Fruit fly (Drosophila melanogaster) whole organism, embryonic: Measurements from ENCODE around the gene Cortactin.

ENCODE experiments used
- Bteb2 ChIP-seq: fragments of 200-800 bp; sonication (Bioruptor generic); optimal IDR thresholded peaks from 2 replicates; lab custom pipeline; 2016; ENCODE audit warnings: missing biosample characterization, missing genetic modification characterization
- CG11085 ChIP-seq: fragments of 200-800 bp; sonication (Bioruptor generic); IDR thresholded peaks from 2 replicates; pipeline ENCODE4 v1.3.6; 2022; ENCODE audit warnings: missing biosample characterization, missing genetic modification characterization
- CG13775 ChIP-seq: fragments of 200-800 bp; sonication (Bioruptor generic); optimal IDR thresholded peaks from 3 replicates; lab custom pipeline; 2017; ENCODE audit warnings: missing biosample characterization, mild to moderate bottlenecking, missing genetic modification characterization
- CG13894 ChIP-seq: fragments of 200-800 bp; sonication (Bioruptor generic); optimal IDR thresholded peaks from 3 replicates; lab custom pipeline; 2018; ENCODE audit warnings: missing biosample characterization, mild to moderate bottlenecking, missing genetic modification characterization, moderate library complexity
- CG14050 ChIP-seq: fragments of 200-800 bp; sonication (Bioruptor generic); IDR thresholded peaks from 3 replicates; pipeline ENCODE4 v1.3.6; 2022; ENCODE audit warnings: missing biosample characterization, missing genetic modification characterization
- CG15011 ChIP-seq: fragments of 200-800 bp; sonication (Bioruptor generic); optimal IDR thresholded peaks from 3 replicates; lab custom pipeline; 2018; ENCODE audit warnings: missing biosample characterization, mild to moderate bottlenecking, missing genetic modification characterization
- CG17612 ChIP-seq: fragments of 200-800 bp; sonication (Bioruptor generic); IDR thresholded peaks from 2 replicates; pipeline ENCODE4 v1.3.6; 2022; ENCODE audit warnings: missing biosample characterization, missing genetic modification characterization
- CG31388 ChIP-seq: fragments of 200-800 bp; sonication (Bioruptor generic); optimal IDR thresholded peaks from 2 replicates; lab custom pipeline; 2016; ENCODE audit warnings: missing biosample characterization, missing genetic modification characterization
- CG3847 ChIP-seq: fragments of 200-800 bp; sonication (Bioruptor generic); IDR thresholded peaks from 2 replicates; pipeline ENCODE4 v1.3.6; 2022; ENCODE audit warnings: missing biosample characterization, missing genetic modification characterization
- CG42726 ChIP-seq: fragments of 200-800 bp; sonication (Bioruptor generic); IDR thresholded peaks from 2 replicates; pipeline ENCODE4 v1.3.6; 2022; ENCODE audit warnings: missing biosample characterization, missing genetic modification characterization; ENCODE audit not compliant: partially characterized antibody
- CG7372 ChIP-seq: fragments of 200-800 bp; sonication (Bioruptor generic); IDR thresholded peaks from 2 replicates; pipeline ENCODE4 v1.3.6; 2022; ENCODE audit warnings: missing biosample characterization, missing genetic modification characterization
- CG7556 ChIP-seq: fragments of 200-800 bp; sonication (Bioruptor generic); optimal IDR thresholded peaks from 2 replicates; lab custom pipeline; 2017; ENCODE audit warnings: missing biosample characterization, mild to moderate bottlenecking, missing genetic modification characterization
- CG9437 ChIP-seq: fragments of 200-800 bp; sonication (Bioruptor generic); optimal IDR thresholded peaks from 2 replicates; lab custom pipeline; 2018; ENCODE audit warnings: missing biosample characterization, mild to moderate bottlenecking, missing genetic modification characterization
- CG9609 ChIP-seq: fragments of 200-800 bp; sonication (Bioruptor generic); optimal IDR thresholded peaks from 3 replicates; lab custom pipeline; 2016; ENCODE audit warnings: missing biosample characterization, missing genetic modification characterization
- CG9727 ChIP-seq: fragments of 200-800 bp; sonication (Bioruptor generic); optimal IDR thresholded peaks from 3 replicates; lab custom pipeline; 2017; ENCODE audit warnings: missing biosample characterization, mild to moderate bottlenecking, missing genetic modification characterization
- CHES-1-like ChIP-seq: fragments of 200-800 bp; sonication (Bioruptor generic); optimal IDR thresholded peaks from 2 replicates; lab custom pipeline; 2016; ENCODE audit warnings: missing biosample characterization, missing genetic modification characterization
- Deaf1 ChIP-seq: fragments of 200-800 bp; optimal IDR thresholded peaks from 3 replicates; lab custom pipeline; 2019; ENCODE audit warnings: missing biosample characterization, mild to moderate bottlenecking, missing genetic modification characterization, moderate library complexity
- Fer1 ChIP-seq: fragments of 200-800 bp; sonication (Bioruptor generic); optimal IDR thresholded peaks from 2 replicates; lab custom pipeline; 2017; ENCODE audit warnings: missing biosample characterization, mild to moderate bottlenecking, missing genetic modification characterization
- GATAe ChIP-seq: fragments of 200-800 bp; sonication (Bioruptor generic); conservative IDR thresholded peaks from 2 replicates; pipeline ENCODE4 v1.3.6; 2022; ENCODE audit warnings: missing biosample characterization, missing genetic modification characterization
- Gug ChIP-seq: fragments of 200-800 bp; sonication (Bioruptor generic); IDR thresholded peaks from 4 replicates; pipeline ENCODE4 v1.3.6; 2022; ENCODE audit warnings: missing biosample characterization, missing genetic modification characterization
- HHEX ChIP-seq: fragments of 200-800 bp; sonication (Bioruptor generic); optimal IDR thresholded peaks from 3 replicates; lab custom pipeline; 2017; ENCODE audit warnings: missing biosample characterization, mild to moderate bottlenecking, missing genetic modification characterization, missing genetic modification reagents
- HmgZ ChIP-seq: fragments of 200-800 bp; sonication (Bioruptor generic); optimal IDR thresholded peaks from 2 replicates; lab custom pipeline; 2018; ENCODE audit warnings: missing biosample characterization, mild to moderate bottlenecking, missing genetic modification characterization
- Hmx ChIP-seq: fragments of 200-800 bp; sonication (Bioruptor generic); optimal IDR thresholded peaks from 2 replicates; lab custom pipeline; 2016; ENCODE audit warnings: missing biosample characterization, missing genetic modification characterization
- Hsf ChIP-seq: fragments of 200-800 bp; sonication (Bioruptor generic); optimal IDR thresholded peaks from 3 replicates; lab custom pipeline; 2016; ENCODE audit warnings: missing biosample characterization, missing genetic modification characterization
- Lpt ChIP-seq: fragments of >200 bp; optimal IDR thresholded peaks from 2 replicates; lab custom pipeline; 2018; ENCODE audit warnings: missing biosample characterization, missing genetic modification characterization
- MESR4 ChIP-seq: fragments of 200-800 bp; sonication (Bioruptor generic); optimal IDR thresholded peaks from 2 replicates; lab custom pipeline; 2018; ENCODE audit warnings: missing biosample characterization, mild to moderate bottlenecking, missing genetic modification characterization, moderate library complexity
- Max ChIP-seq: fragments of 200-800 bp; sonication (Bioruptor generic); optimal IDR thresholded peaks from 2 replicates; lab custom pipeline; 2016; ENCODE audit warnings: missing biosample characterization, mild to moderate bottlenecking, missing genetic modification characterization
- Meics ChIP-seq: fragments of 200-800 bp; sonication (Bioruptor generic); optimal IDR thresholded peaks from 2 replicates; lab custom pipeline; 2017; ENCODE audit warnings: missing biosample characterization, mild to moderate bottlenecking, missing genetic modification characterization
- NC2α ChIP-seq: fragments of 200-800 bp; sonication (Bioruptor generic); optimal IDR thresholded peaks from 2 replicates; lab custom pipeline; 2016; ENCODE audit warnings: missing biosample characterization, missing genetic modification characterization
- Pdp1 ChIP-seq, 2 experiments: fragments of 200-800 bp; sonication (Bioruptor generic); optimal IDR thresholded peaks; 3 replicates each; lab custom pipeline; 2016; ENCODE audit warnings: missing biosample characterization in 2 of 2, missing genetic modification characterization in 2 of 2, mild to moderate bottlenecking in 1 of 2, moderate library complexity in 1 of 2
- Ptx1 ChIP-seq: fragments of 200-800 bp; sonication (Bioruptor generic); IDR thresholded peaks from 2 replicates; pipeline ENCODE4 v1.3.6; 2022; ENCODE audit warnings: missing biosample characterization, missing genetic modification characterization
- Rx ChIP-seq: fragments of 200-800 bp; sonication (Bioruptor generic); IDR thresholded peaks from 2 replicates; pipeline ENCODE4 v1.3.6; 2022; ENCODE audit warnings: missing biosample characterization, missing genetic modification characterization
- Sry-β ChIP-seq: fragments of 200-800 bp; sonication (Bioruptor generic); optimal IDR thresholded peaks from 2 replicates; lab custom pipeline; 2018; ENCODE audit warnings: missing biosample characterization, mild to moderate bottlenecking, missing genetic modification characterization, moderate library complexity
- Vsx1 ChIP-seq: fragments of 200-800 bp; sonication (Bioruptor generic); optimal IDR thresholded peaks from 2 replicates; lab custom pipeline; 2017; ENCODE audit warnings: missing biosample characterization, mild to moderate bottlenecking, missing genetic modification characterization, missing genetic modification reagents
- bcd ChIP-seq: fragments of 200-800 bp; sonication (Bioruptor generic); optimal IDR thresholded peaks from 2 replicates; lab custom pipeline; 2017; ENCODE audit warnings: missing biosample characterization, mild to moderate bottlenecking, missing genetic modification characterization
- fu2 ChIP-seq: fragments of 200-800 bp; sonication (Bioruptor generic); optimal IDR thresholded peaks from 2 replicates; lab custom pipeline; 2016; ENCODE audit warnings: missing biosample characterization, missing genetic modification characterization
- gce ChIP-seq: fragments of 200-800 bp; sonication (Bioruptor generic); IDR thresholded peaks from 3 replicates; pipeline ENCODE4 v1.3.6; 2022; ENCODE audit warnings: missing biosample characterization, missing genetic modification characterization
- gem ChIP-seq: fragments of 200-800 bp; sonication (Bioruptor generic); optimal IDR thresholded peaks from 2 replicates; lab custom pipeline; 2019; ENCODE audit warnings: missing biosample characterization, mild to moderate bottlenecking, missing genetic modification characterization, moderate library complexity
- ind ChIP-seq: fragments of 200-800 bp; sonication (Bioruptor generic); optimal IDR thresholded peaks from 3 replicates; lab custom pipeline; 2016; ENCODE audit warnings: missing biosample characterization, missing genetic modification characterization
- insv ChIP-seq, 2 experiments: fragments of 200-800 bp; sonication (Bioruptor generic); optimal IDR thresholded peaks; 3 replicates each; lab custom pipeline; 2016 to 2018; ENCODE audit warnings: missing biosample characterization in 2 of 2, missing genetic modification characterization in 2 of 2
- nmo ChIP-seq: fragments of 200-800 bp; sonication (Bioruptor generic); optimal IDR thresholded peaks from 2 replicates; lab custom pipeline; 2018; ENCODE audit warnings: missing biosample characterization, mild to moderate bottlenecking, missing genetic modification characterization, moderate library complexity
- prd ChIP-seq, 3 experiments: fragments of >200 bp in 2 of 3; fragments of 200-800 bp in 1 of 3; sonication (Bioruptor generic) in 1 of 3; optimal IDR thresholded peaks in 2 of 3; IDR thresholded peaks in 1 of 3; 2 replicates in 2 of 3; 3 replicates in 1 of 3; pipeline versions ENCODE4 v1.3.6 to Lab custom; 2017 to 2022; ENCODE audit warnings: missing biosample characterization in 1 of 3, missing genetic modification characterization in 1 of 3
- pum ChIP-seq: fragments of 200-800 bp; sonication (Bioruptor generic); optimal IDR thresholded peaks from 2 replicates; lab custom pipeline; 2016; ENCODE audit warnings: missing biosample characterization, missing genetic modification characterization
- shn ChIP-seq: fragments of 200-800 bp; sonication (Bioruptor generic); optimal IDR thresholded peaks from 3 replicates; lab custom pipeline; 2016; ENCODE audit warnings: missing biosample characterization, missing genetic modification characterization
- sim ChIP-seq: fragments of 200-800 bp; sonication (Bioruptor generic); IDR thresholded peaks from 2 replicates; pipeline ENCODE4 v1.3.6; 2022; ENCODE audit warnings: missing biosample characterization, missing genetic modification characterization
- slou ChIP-seq: fragments of 200-800 bp; sonication (Bioruptor generic); optimal IDR thresholded peaks from 3 replicates; lab custom pipeline; 2016; ENCODE audit warnings: missing biosample characterization, missing genetic modification characterization
- sob ChIP-seq: fragments of 200-800 bp; sonication (Bioruptor generic); IDR thresholded peaks from 2 replicates; pipeline ENCODE4 v1.3.6; 2022; ENCODE audit warnings: missing biosample characterization, missing genetic modification characterization
- tll ChIP-seq, 2 experiments: fragments of 200-800 bp in 1 of 2; fragments of >200 bp in 1 of 2; sonication (Bioruptor generic) in 1 of 2; optimal IDR thresholded peaks; 2 replicates each; lab custom pipeline; 2017 to 2019; ENCODE audit warnings: missing biosample characterization in 2 of 2, missing genetic modification characterization in 2 of 2, mild to moderate bottlenecking in 1 of 2, moderate library complexity in 1 of 2
- toy ChIP-seq: fragments of 200-800 bp; sonication (Bioruptor generic); IDR thresholded peaks from 2 replicates; pipeline ENCODE4 v1.3.6; 2022; ENCODE audit warnings: missing biosample characterization, missing genetic modification characterization
- wor ChIP-seq: fragments of 200-800 bp; sonication (Bioruptor generic); IDR thresholded peaks from 2 replicates; pipeline ENCODE4 v1.3.6; 2022; ENCODE audit warnings: missing biosample characterization, missing genetic modification characterization

The Cortactin gene

dm6 chr3R:21017464-21018080 is 46.7 kb downstream of the Cortactin start, which contains the start of gene Rlip (continued):
- peak; percentile 31 for TF ChIP-seq HmgZ
- peak; percentile 32 for TF ChIP-seq shn (GFP tag; lab: Kevin White, UChicago)
- TF ChIP-seq bcd, result peak; percentile 55
- peak; percentile 34; the same call in 1 of the 2 replicates for TF ChIP-seq Ptx1 (GFP tag; lab: Robert Waterston, UW)
- 0 out of 2 replicates have a peak, but pooled peaks have one; percentile 42 for TF ChIP-seq CG11085 (GFP tag; lab: Robert Waterston, UW)
- TF ChIP-seq CG13775 (GFP tag; lab: Kevin White, UChicago), result no peak
- no peak for TF ChIP-seq Max (GFP tag; lab: Kevin White, UChicago)
- TF ChIP-seq CG15011 (GFP tag; lab: Kevin White, UChicago), result no peak
- no peak for TF ChIP-seq CG9727
- TF ChIP-seq MESR4, result peak; percentile 54
- TF ChIP-seq CG9437 (GFP tag; lab: Kevin White, UChicago), result peak; percentile 2
- peak; percentile 9 for TF ChIP-seq CG13894 (tag; lab: Kevin White, UChicago)
- TF ChIP-seq Vsx1 (GFP tag; lab: Kevin White, UChicago), result no peak
- TF ChIP-seq CG17612 (GFP tag; lab: Robert Waterston, UW), result no peak
- TF ChIP-seq gem (tag; lab: Kevin White, UChicago), result peak; percentile 34
- TF ChIP-seq Rx (GFP tag; lab: Robert Waterston, UW), result peak; percentile 57
- no peak for TF ChIP-seq insv (GFP tag; optimal IDR thresholded peaks at IDR 0.05; lab: Kevin White, UChicago)
- peak; percentile 55; the same call in 2 of the 4 replicates for TF ChIP-seq Gug (GFP tag; lab: Robert Waterston, UW)
- no peak for TF ChIP-seq CG7372 (GFP tag; lab: Robert Waterston, UW)
- TF ChIP-seq CG42726 (GFP tag; lab: Robert Waterston, UW), result peak; percentile 71
- TF ChIP-seq HHEX (GFP tag; lab: Kevin White, UChicago), result peak; percentile 38
- no peak for TF ChIP-seq Lpt
- TF ChIP-seq CG7556 (GFP tag; lab: Kevin White, UChicago), result no peak
- no peak for TF ChIP-seq NC2α (GFP tag; lab: Kevin White, UChicago)
- no peak for TF ChIP-seq prd (optimal IDR thresholded peaks at IDR 0.05; lab: Kevin White, UChicago)
- TF ChIP-seq prd (GFP tag; IDR thresholded peaks at IDR 0.05; lab: Robert Waterston, UW), result peak; percentile 37; the same call in 1 of the 3 replicates
- TF ChIP-seq Meics (GFP tag; lab: Kevin White, UChicago), result peak; percentile 19
- TF ChIP-seq CHES-1-like (GFP tag; lab: Kevin White, UChicago), result peak; percentile 63
- TF ChIP-seq nmo (GFP tag; lab: Kevin White, UChicago), result peak; percentile 55
- peak; percentile 50 for TF ChIP-seq slou (GFP tag; lab: Kevin White, UChicago)
- peak; percentile 80 for TF ChIP-seq sob (GFP tag; lab: Robert Waterston, UW)
- no peak for TF ChIP-seq CG31388
- TF ChIP-seq pum (GFP tag; lab: Kevin White, UChicago), result peak; percentile 46
- TF ChIP-seq Hmx, result no peak
- TF ChIP-seq gce (GFP tag; lab: Robert Waterston, UW), result no peak
- no peak for TF ChIP-seq tll (GFP tag; optimal IDR thresholded peaks at IDR 0.05; lab: Kevin White, UChicago)
- no peak for TF ChIP-seq toy (GFP tag; lab: Robert Waterston, UW)
- TF ChIP-seq Deaf1 (tag; lab: Kevin White, UChicago), result no peak
- peak; percentile 7 for TF ChIP-seq Bteb2 (GFP tag; lab: Kevin White, UChicago)
- peak; percentile 61 for TF ChIP-seq CG3847 (GFP tag; lab: Robert Waterston, UW)
- no peak for TF ChIP-seq wor (GFP tag; lab: Robert Waterston, UW)
- TF ChIP-seq Fer1 (GFP tag; lab: Kevin White, UChicago), result peak; percentile 50
- TF ChIP-seq Sry-β (GFP tag; lab: Kevin White, UChicago), result peak; percentile 16
- peak; percentile 41 for TF ChIP-seq ind (GFP tag; lab: Kevin White, UChicago)
- peak; percentile 59 to 96 for TF ChIP-seq Pdp1 (GFP tag; optimal IDR thresholded peaks at IDR 0.05; lab: Kevin White, UChicago)
- peak; percentile 55 for TF ChIP-seq CG9609 (GFP tag; lab: Kevin White, UChicago)
- no peak for TF ChIP-seq GATAe (GFP tag; lab: Robert Waterston, UW)
- TF ChIP-seq Hsf (GFP tag; lab: Kevin White, UChicago), result peak; percentile 54
- peak; percentile 38 for TF ChIP-seq fu2 (GFP tag; lab: Kevin White, UChicago)
- no peak for TF ChIP-seq sim (GFP tag; lab: Robert Waterston, UW)
- no peak for TF ChIP-seq CG14050
